Fruit fly (Drosophila melanogaster): ENCODE results near the gene y.

y gene

DNA sequence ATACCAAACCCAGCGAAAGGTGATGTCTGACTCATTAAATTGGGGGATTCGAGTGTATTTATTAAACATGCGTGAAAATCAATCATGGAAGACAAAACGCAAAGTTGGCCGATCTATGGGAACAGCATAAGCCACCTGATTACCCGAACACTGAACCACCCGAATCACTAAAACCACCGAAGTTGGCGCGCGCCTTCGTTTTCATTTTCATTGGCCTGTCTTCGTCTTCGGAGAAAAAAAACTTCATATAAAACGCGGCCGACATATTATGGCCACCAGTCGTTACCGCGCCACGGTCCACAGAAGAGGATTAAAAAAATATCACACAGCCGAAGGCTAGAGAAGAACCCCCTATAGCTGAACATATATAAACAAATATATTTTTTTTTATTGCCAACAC lies at the start of gene y:
y (plus strand) TSS at position 278 of the 400 bp plus-strand sequence.
- TF ChIP-seq CG12768 (GFP tag; optimal IDR thresholded peaks at IDR 0.05) (no peak), bab1 (GFP tag; optimal IDR thresholded peaks at IDR 0.05) (no peak), Hr96 (GFP tag; optimal IDR thresholded peaks at IDR 0.05) (no peak), kay (GFP tag; ENCODE audit: borderline replicate concordance) (no peak), pad (GFP tag; optimal IDR thresholded peaks at IDR 0.05) (no peak), Clk (GFP tag; optimal IDR thresholded peaks at IDR 0.05) (no peak), toe (GFP tag; optimal IDR thresholded peaks at IDR 0.05) (no peak), tj (GFP tag; optimal IDR thresholded peaks at IDR 0.05) (no peak), Crg-1 (GFP tag; optimal IDR thresholded peaks at IDR 0.05) (no peak), cic (GFP tag; optimal IDR thresholded peaks at IDR 0.05) (no peak), cnc (optimal IDR thresholded peaks at IDR 0.05) (no peak), ovo (GFP tag; optimal IDR thresholded peaks at IDR 0.05) (no peak), CG7101 (tag; optimal IDR thresholded peaks at IDR 0.05) (no peak), CG1620 (GFP tag; optimal IDR thresholded peaks at IDR 0.05) (no peak), CG5204 (GFP tag; optimal IDR thresholded peaks at IDR 0.05) (no peak), CG33017 (tag; optimal IDR thresholded peaks at IDR 0.05) (no peak)

DNA sequence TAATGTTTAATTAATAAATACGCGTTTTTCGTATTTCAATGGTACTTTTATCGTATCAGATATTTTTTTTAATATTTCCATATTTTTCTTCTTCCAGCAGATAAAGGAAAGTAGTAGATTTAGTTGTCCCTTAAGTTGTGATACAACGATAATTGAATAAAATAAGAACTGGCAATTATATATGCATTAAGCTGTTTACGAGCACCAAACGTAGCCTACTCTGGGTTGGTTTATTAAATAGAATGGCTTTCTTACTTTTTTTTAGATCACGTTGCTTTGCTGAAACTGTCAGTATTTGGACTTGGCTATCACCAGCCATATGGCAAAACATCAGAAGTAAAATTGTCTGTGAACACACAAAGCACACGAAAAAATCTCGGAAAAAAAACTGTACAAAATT lies 48.9 kb upstream of the y start, which contains the start of gene CG12470:
CG12470 (plus strand) TSS at position 301 of the 400 bp plus-strand sequence.
- no peak for TF ChIP-seq CG7101 (tag; optimal IDR thresholded peaks at IDR 0.05)
- no peak for TF ChIP-seq Mnt (GFP tag; optimal IDR thresholded peaks at IDR 0.05)
- TF ChIP-seq CG1620 (GFP tag; optimal IDR thresholded peaks at IDR 0.05): no peak

DNA sequence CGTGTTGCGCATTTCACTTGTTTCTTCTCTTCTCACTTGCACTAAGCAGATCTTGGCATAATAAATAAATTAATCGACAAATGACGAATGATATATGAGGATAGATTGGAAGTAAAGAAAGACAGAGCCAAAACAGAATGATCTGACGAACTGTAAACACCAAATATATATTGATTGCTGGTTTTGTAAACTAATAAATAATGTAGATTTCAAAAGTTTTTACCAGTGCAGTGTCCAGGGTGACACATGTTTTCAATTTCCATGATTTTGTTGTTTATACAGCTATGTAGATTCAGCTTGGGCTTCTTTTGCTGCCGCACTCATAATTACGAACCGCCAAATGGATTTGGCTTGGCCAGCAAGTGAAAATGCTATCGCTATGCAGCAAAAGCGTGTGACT lies 45.0 kb upstream of the y start:
- TF ChIP-seq Hr96 (GFP tag; optimal IDR thresholded peaks at IDR 0.05): no peak
- no peak for TF ChIP-seq ovo (GFP tag; optimal IDR thresholded peaks at IDR 0.05)
- no peak for TF ChIP-seq cnc (optimal IDR thresholded peaks at IDR 0.05)
- no peak for TF ChIP-seq CG1620 (GFP tag; optimal IDR thresholded peaks at IDR 0.05)
- no peak for TF ChIP-seq tj (GFP tag; optimal IDR thresholded peaks at IDR 0.05)
- no peak for TF ChIP-seq CG14711 (tag; optimal IDR thresholded peaks at IDR 0.05)
- TF ChIP-seq Crg-1 (GFP tag; optimal IDR thresholded peaks at IDR 0.05): no peak
- no peak for TF ChIP-seq CG7101 (tag; optimal IDR thresholded peaks at IDR 0.05)
- no peak for TF ChIP-seq toe (GFP tag; optimal IDR thresholded peaks at IDR 0.05)
- TF ChIP-seq CG33017 (tag; optimal IDR thresholded peaks at IDR 0.05): no peak
- no peak for TF ChIP-seq Clk (GFP tag; optimal IDR thresholded peaks at IDR 0.05)
- TF ChIP-seq pad (GFP tag; optimal IDR thresholded peaks at IDR 0.05): no peak
- no peak for TF ChIP-seq CG5204 (GFP tag; optimal IDR thresholded peaks at IDR 0.05)
- TF ChIP-seq kay (GFP tag; ENCODE audit: borderline replicate concordance): no peak
- no peak for TF ChIP-seq Mnt (GFP tag; optimal IDR thresholded peaks at IDR 0.05)
- no peak for TF ChIP-seq CG12768 (GFP tag; optimal IDR thresholded peaks at IDR 0.05)
- no peak for TF ChIP-seq bab1 (GFP tag; optimal IDR thresholded peaks at IDR 0.05)
- no peak for TF ChIP-seq CG7045 (GFP tag; optimal IDR thresholded peaks at IDR 0.05)

DNA sequence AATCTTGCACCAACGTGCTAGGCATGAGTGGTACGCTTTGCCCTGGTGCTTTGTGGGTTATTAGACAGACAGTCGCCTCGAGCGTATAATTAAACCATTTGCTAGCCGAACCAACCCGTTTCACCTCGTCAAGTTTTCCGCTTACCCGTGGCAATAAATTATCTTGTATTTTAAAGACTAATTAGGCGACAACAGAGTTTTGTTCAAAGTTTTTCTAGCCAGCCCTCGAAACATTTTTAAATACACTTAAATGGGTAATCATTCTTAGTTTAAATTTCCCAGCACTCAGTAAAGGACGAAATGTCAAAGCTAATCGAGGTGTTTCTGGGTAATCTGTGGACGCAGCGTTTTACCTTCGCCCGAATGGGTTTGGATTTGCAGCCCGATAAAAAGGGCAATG lies 41.5 kb upstream of the y start, which contains the start of gene Or1a:
Or1a (plus strand) TSS at position 301 of the 400 bp plus-strand sequence.
- TF ChIP-seq CG7045 (GFP tag; optimal IDR thresholded peaks at IDR 0.05): no peak
- TF ChIP-seq CG33017 (tag; optimal IDR thresholded peaks at IDR 0.05): no peak
- no peak for TF ChIP-seq tj (GFP tag; optimal IDR thresholded peaks at IDR 0.05)
- no peak for TF ChIP-seq Mnt (GFP tag; optimal IDR thresholded peaks at IDR 0.05)
- TF ChIP-seq Hr96 (GFP tag; optimal IDR thresholded peaks at IDR 0.05): no peak
- no peak for TF ChIP-seq Crg-1 (GFP tag; optimal IDR thresholded peaks at IDR 0.05)

DNA sequence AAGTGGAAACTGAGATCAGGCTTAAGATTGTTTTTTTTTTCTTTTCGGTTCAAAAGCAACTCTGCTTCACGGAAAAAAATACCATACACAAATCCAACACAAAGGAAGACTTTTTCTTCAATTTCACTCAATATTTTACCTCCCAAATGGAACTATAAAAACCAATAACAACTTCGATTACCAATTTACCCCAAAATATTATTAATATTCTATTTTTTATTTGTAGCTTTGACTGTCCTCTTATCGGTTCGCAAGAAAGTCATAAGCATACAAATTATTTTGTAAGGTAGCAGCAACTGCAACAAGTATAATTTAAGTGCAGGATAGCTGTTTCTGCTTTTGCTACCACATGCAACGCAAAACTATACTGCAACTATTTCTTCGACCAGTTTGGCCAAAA lies 22.4 kb upstream of the y start:
- TF ChIP-seq CG12768 (GFP tag; optimal IDR thresholded peaks at IDR 0.05) (no peak), Crg-1 (GFP tag; optimal IDR thresholded peaks at IDR 0.05) (no peak)

DNA sequence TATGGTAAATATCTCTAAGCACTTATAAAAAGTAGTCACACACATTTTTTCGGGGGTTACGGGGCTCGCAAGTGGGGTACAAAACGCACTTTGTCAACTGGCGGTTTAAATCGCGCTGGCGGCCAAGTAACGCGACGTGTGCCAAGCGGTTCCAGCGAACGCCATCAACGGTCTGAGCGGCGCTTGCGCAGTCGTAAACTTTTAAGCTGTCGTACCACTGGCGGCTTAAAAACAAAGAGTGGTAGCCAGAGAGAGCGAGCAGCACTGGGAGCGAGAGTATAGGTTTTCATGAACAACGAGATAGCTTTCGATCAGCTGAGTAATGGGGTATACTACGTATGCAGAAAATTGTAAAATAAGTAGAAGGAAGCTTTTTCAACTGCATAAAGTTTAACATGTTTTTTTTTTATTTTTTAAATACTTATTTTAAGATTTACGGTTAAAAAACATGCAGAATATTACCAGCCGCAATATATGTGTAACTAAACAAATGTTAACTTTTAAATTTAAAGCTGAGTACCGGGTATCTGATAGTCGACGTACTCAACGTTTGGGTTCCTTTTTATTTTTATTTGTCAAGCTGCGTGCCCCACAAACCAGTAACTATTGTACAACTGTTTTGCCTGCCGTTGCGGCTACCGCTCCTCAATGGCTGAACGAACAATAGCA lies 21.6 kb upstream of the y start:
- TF ChIP-seq bab1 (GFP tag; optimal IDR thresholded peaks at IDR 0.05) (peak; percentile 2), Mnt (GFP tag; optimal IDR thresholded peaks at IDR 0.05) (no peak)

DNA sequence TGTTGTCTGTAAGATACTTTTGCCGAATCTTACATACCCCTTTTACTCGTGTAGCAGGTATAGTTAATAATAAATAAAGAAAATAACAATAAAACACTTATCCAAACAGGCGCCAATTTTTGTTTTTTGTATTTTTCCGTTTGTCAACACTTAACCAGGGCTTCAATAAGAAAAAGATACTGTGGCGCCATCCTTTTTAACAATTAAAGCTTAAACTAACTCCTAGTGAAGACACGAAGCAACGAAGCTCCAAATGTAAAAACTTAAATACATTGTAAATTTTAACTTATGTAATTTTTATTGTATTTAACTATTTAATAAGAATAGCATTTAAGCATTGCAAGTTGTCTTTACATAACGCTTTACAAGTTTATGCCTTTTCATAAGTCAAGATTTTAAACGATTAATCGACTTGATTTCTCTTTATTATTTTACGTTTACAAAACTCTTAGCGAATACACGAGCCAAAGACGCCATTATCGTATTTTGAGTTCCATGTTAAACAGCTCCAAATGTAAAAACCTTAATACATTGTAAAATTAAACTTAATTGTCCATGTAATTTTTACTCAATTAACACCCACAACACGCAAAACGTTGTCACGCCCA lies 19.5 kb upstream of the y start:
- TF ChIP-seq CG1620 (GFP tag; optimal IDR thresholded peaks at IDR 0.05) (peak; percentile 1), Crg-1 (GFP tag; optimal IDR thresholded peaks at IDR 0.05) (no peak), Clk (GFP tag; optimal IDR thresholded peaks at IDR 0.05) (no peak), CG14711 (tag; optimal IDR thresholded peaks at IDR 0.05) (no peak)

DNA sequence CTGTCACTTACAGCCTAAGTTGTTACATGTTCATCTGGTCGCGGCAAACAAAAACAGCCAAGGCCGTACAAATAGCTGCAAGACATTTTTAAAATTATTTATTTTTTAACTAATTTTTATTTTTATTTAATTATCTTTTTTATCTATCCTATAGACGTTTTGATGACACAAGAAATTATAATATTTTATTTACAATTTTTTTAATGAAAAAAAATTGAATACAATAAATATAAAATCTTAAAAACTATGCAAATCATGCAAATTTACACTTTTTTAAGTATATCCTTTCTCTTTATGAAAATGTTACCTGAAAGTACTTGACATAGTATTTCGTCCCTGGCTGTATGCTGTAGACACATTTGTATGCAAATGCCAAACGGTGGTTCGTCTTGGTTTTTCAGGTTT lies 18.2 kb upstream of the y start:
- peak; percentile 47 for TF ChIP-seq CG33017 (tag; optimal IDR thresholded peaks at IDR 0.05)
- TF ChIP-seq CG7101 (tag; optimal IDR thresholded peaks at IDR 0.05): peak; percentile 24
- TF ChIP-seq cic (GFP tag; optimal IDR thresholded peaks at IDR 0.05): no peak
- peak; percentile 55 for TF ChIP-seq CG14711 (tag; optimal IDR thresholded peaks at IDR 0.05)
